Fruit fly (Drosophila melanogaster): ENCODE measurements around the gene CG9743.

The CG9743 gene

dm6 chr3R:30179934-30180333 lies 22.9 kb downstream of the CG9743 start, which contains the start of gene Bet5 (continued):
- TF ChIP-seq hkb (optimal IDR thresholded peaks at IDR 0.05) (peak; percentile 7), hkb (GFP tag; IDR thresholded peaks at IDR 0.05) (no peak)

- TF ChIP-seq CG6791 (GFP tag; IDR thresholded peaks at IDR 0.05; ENCODE audit: partially characterized antibody) (no peak), Dp (GFP tag; optimal IDR thresholded peaks at IDR 0.05) (peak; percentile 80), Side (GFP tag; optimal IDR thresholded peaks at IDR 0.05) (no peak), p53 (GFP tag; optimal IDR thresholded peaks at IDR 0.05) (no peak), fd96Cb (tag; optimal IDR thresholded peaks at IDR 0.05) (no peak), Dad (GFP tag; optimal IDR thresholded peaks at IDR 0.05) (no peak), CG15011 (GFP tag; optimal IDR thresholded peaks at IDR 0.05) (no peak), ranshi (GFP tag; IDR thresholded peaks at IDR 0.05) (no peak), slbo (GFP tag; IDR thresholded peaks at IDR 0.05) (no peak), Camta (GFP tag; optimal IDR thresholded peaks at IDR 0.05) (no peak), run (tag; optimal IDR thresholded peaks at IDR 0.05) (no peak), CG11247 (GFP tag; IDR thresholded peaks at IDR 0.05) (no peak), Blimp-1 (GFP tag; optimal IDR thresholded peaks at IDR 0.05) (no peak), ab (GFP tag; optimal IDR thresholded peaks at IDR 0.05) (no peak), CG9609 (GFP tag; optimal IDR thresholded peaks at IDR 0.05) (no peak), CG17802 (tag; optimal IDR thresholded peaks at IDR 0.05) (no peak), CG18011 (GFP tag; optimal IDR thresholded peaks at IDR 0.05) (no peak), NfI (GFP tag; optimal IDR thresholded peaks at IDR 0.05) (no peak), stwl (tag; optimal IDR thresholded peaks at IDR 0.05) (peak; percentile 30), CG31224 (GFP tag; IDR thresholded peaks at IDR 0.05) (no peak), shn (GFP tag; optimal IDR thresholded peaks at IDR 0.05) (no peak), klu (GFP tag; IDR thresholded peaks at IDR 0.05) (no peak), gcm2 (GFP tag; optimal IDR thresholded peaks at IDR 0.05) (no peak), tio (GFP tag; optimal IDR thresholded peaks at IDR 0.05) (no peak), gsb-n (tag; optimal IDR thresholded peaks at IDR 0.05) (no peak), Atf-2 (GFP tag; optimal IDR thresholded peaks at IDR 0.05) (no peak), hbn (GFP tag; IDR thresholded peaks at IDR 0.05; ENCODE audit: partially characterized antibody) (0 out of 2 replicates have a peak, but pooled peaks have one; percentile 27), Myb (GFP tag; optimal IDR thresholded peaks at IDR 0.05) (peak; percentile 47), Pdp1 (GFP tag; optimal IDR thresholded peaks at IDR 0.05) (no peak), sqz (GFP tag; optimal IDR thresholded peaks at IDR 0.05) (no peak), zfh2 (GFP tag; optimal IDR thresholded peaks at IDR 0.05) (no peak), CG4820 (GFP tag; optimal IDR thresholded peaks at IDR 0.05) (no peak), CG31388 (GFP tag; optimal IDR thresholded peaks at IDR 0.05) (no peak), gsb (GFP tag; IDR thresholded peaks at IDR 0.05) (no peak), Stat92E (GFP tag; optimal IDR thresholded peaks at IDR 0.05) (no peak), CG15073 (GFP tag; optimal IDR thresholded peaks at IDR 0.05) (no peak), CG17912 (GFP tag; optimal IDR thresholded peaks at IDR 0.05) (no peak), zfh1 (GFP tag; IDR thresholded peaks at IDR 0.05) (no peak), pzg (GFP tag; optimal IDR thresholded peaks at IDR 0.05) (peak; percentile 37), E2f2 (GFP tag; IDR thresholded peaks at IDR 0.05) (peak; percentile 89), Lim3 (GFP tag; IDR thresholded peaks at IDR 0.05) (no peak), MBD-R2 (GFP tag; IDR thresholded peaks at IDR 0.05) (peak; percentile 64), emc (GFP tag; optimal IDR thresholded peaks at IDR 0.05) (no peak), NC2β (GFP tag; optimal IDR thresholded peaks at IDR 0.05) (no peak), seq (GFP tag; IDR thresholded peaks at IDR 0.05) (no peak), ato (GFP tag; IDR thresholded peaks at IDR 0.05; ENCODE audit: partially characterized antibody) (no peak), chn (GFP tag; optimal IDR thresholded peaks at IDR 0.05) (no peak), ase (GFP tag; IDR thresholded peaks at IDR 0.05) (no peak), CG9797 (GFP tag; optimal IDR thresholded peaks at IDR 0.05) (peak; percentile 50)
Measured at dm6 chr3R:30177494-30177893, 25.3 kb downstream of the CG9743 start, which contains the start of the genes CG1983 and CG15530. Gene CG1983 (minus strand): TSS chr3R:30177700. Gene CG15530 (plus strand): TSS chr3R:30177877.

All from whole organism, embryonic.